Worm (Caenorhabditis elegans) whole organism, late embryonic: ENCODE results near the gene nhr-246.
"Not testable (repeated sequence)": the region's sequence is repeated elsewhere in the genome, so short reads cannot be mapped to it uniquely, and the experiment has no call there.

ENCODE experiments used
- C08G9.2 ChIP-seq: sonication (generic microtip); optimal IDR thresholded peaks from 2 replicates; lab custom pipeline; 2016; ENCODE audit warnings: mild to moderate bottlenecking, missing genetic modification characterization, moderate library complexity, missing compliant biosample characterization
- C38D4.7 ChIP-seq: fragments of 200-800 bp; sonication (Bioruptor generic); optimal IDR thresholded peaks from 2 replicates; lab custom pipeline; 2018; ENCODE audit warnings: mild to moderate bottlenecking, missing genetic modification characterization, moderate library complexity, missing compliant biosample characterization
- F13H6.1 ChIP-seq: sonication (generic microtip); optimal IDR thresholded peaks from 2 replicates; lab custom pipeline; 2016; ENCODE audit warnings: missing genetic modification characterization, missing compliant biosample characterization
- K02D7.2 ChIP-seq: sonication (generic microtip); optimal IDR thresholded peaks from 2 replicates; lab custom pipeline; 2017; ENCODE audit warnings: mild to moderate bottlenecking, missing genetic modification characterization, missing compliant biosample characterization
- K09A11.1 ChIP-seq: sonication (generic microtip); optimal IDR thresholded peaks from 2 replicates; lab custom pipeline; 2017; ENCODE audit warnings: antibody characterized with exemption, mild to moderate bottlenecking, missing genetic modification characterization, missing compliant biosample characterization; ENCODE audit not compliant: insufficient read depth
- Y22D7AL.16 ChIP-seq: sonication (generic microtip); optimal IDR thresholded peaks from 2 replicates; lab custom pipeline; 2016; ENCODE audit warnings: missing genetic modification characterization, missing compliant biosample characterization
- ahr-1 ChIP-seq: sonication (generic microtip); optimal IDR thresholded peaks from 2 replicates; lab custom pipeline; 2016; ENCODE audit warnings: missing genetic modification characterization, missing compliant biosample characterization
- ceh-19 ChIP-seq: fragments of 200-800 bp; sonication (Bioruptor generic); optimal IDR thresholded peaks from 2 replicates; lab custom pipeline; 2018; ENCODE audit warnings: mild to moderate bottlenecking, missing genetic modification characterization, missing compliant biosample characterization
- ceh-22 ChIP-seq: sonication (generic microtip); optimal IDR thresholded peaks from 2 replicates; lab custom pipeline; 2017; ENCODE audit warnings: missing biosample characterization, missing genetic modification characterization
- ceh-24 ChIP-seq: sonication (generic microtip); optimal IDR thresholded peaks from 2 replicates; lab custom pipeline; 2016; ENCODE audit warnings: mild to moderate bottlenecking, missing genetic modification characterization, missing compliant biosample characterization
- ceh-31 ChIP-seq: sonication (generic microtip); optimal IDR thresholded peaks from 2 replicates; lab custom pipeline; 2016; ENCODE audit warnings: missing genetic modification characterization, missing compliant biosample characterization
- ceh-34 ChIP-seq: sonication (generic microtip); optimal IDR thresholded peaks from 2 replicates; lab custom pipeline; 2016; ENCODE audit warnings: mild to moderate bottlenecking, missing genetic modification characterization, missing compliant biosample characterization
- ceh-45 ChIP-seq: fragments of 200-800 bp; sonication (Bioruptor generic); IDR thresholded peaks from 2 replicates; pipeline ENCODE4 v1.3.6; 2022; ENCODE audit warnings: missing genetic modification reagents, missing genetic modification characterization, missing compliant biosample characterization
- ceh-6 ChIP-seq: fragments of 200-800 bp; sonication (Bioruptor generic); optimal IDR thresholded peaks from 2 replicates; lab custom pipeline; 2018; ENCODE audit warnings: mild to moderate bottlenecking, missing genetic modification characterization, missing compliant biosample characterization
- ceh-9 ChIP-seq: sonication (generic microtip); optimal IDR thresholded peaks from 2 replicates; lab custom pipeline; 2016; ENCODE audit warnings: mild to moderate bottlenecking, missing genetic modification characterization, inconsistent platforms, missing compliant biosample characterization
- dmd-4 ChIP-seq: sonication (generic microtip); optimal IDR thresholded peaks from 2 replicates; lab custom pipeline; 2016; ENCODE audit warnings: borderline replicate concordance, missing genetic modification characterization, missing compliant biosample characterization
- dve-1 ChIP-seq: sonication (generic microtip); optimal IDR thresholded peaks from 2 replicates; lab custom pipeline; 2017; ENCODE audit warnings: antibody characterized with exemption, mild to moderate bottlenecking, missing genetic modification characterization, missing compliant biosample characterization
- elt-2 ChIP-seq: sonication (generic microtip); optimal IDR thresholded peaks from 2 replicates; lab custom pipeline; 2016; ENCODE audit warnings: missing genetic modification reagents, missing genetic modification characterization, missing compliant biosample characterization
- elt-4 ChIP-seq: sonication (generic microtip); optimal IDR thresholded peaks from 2 replicates; lab custom pipeline; 2016; ENCODE audit warnings: missing genetic modification characterization, missing compliant biosample characterization
- ets-4 ChIP-seq: sonication (generic microtip); optimal IDR thresholded peaks from 2 replicates; lab custom pipeline; 2016; ENCODE audit warnings: missing genetic modification characterization, missing compliant biosample characterization
- fkh-10 ChIP-seq: fragments of 150-350 bp; optimal IDR thresholded peaks from 2 replicates; lab custom pipeline; 2014; ENCODE audit warnings: missing biosample characterization, missing genetic modification reagents, missing genetic modification characterization
- fkh-6 ChIP-seq: sonication (generic microtip); optimal IDR thresholded peaks from 2 replicates; lab custom pipeline; 2016; ENCODE audit warnings: missing genetic modification characterization, missing compliant biosample characterization
- hlh-13 ChIP-seq: fragments of 200-800 bp; sonication (Bioruptor generic); optimal IDR thresholded peaks from 2 replicates; lab custom pipeline; 2018; ENCODE audit warnings: mild to moderate bottlenecking, missing genetic modification characterization, missing compliant biosample characterization
- hlh-15 ChIP-seq: sonication (generic microtip); optimal IDR thresholded peaks from 2 replicates; lab custom pipeline; 2016; ENCODE audit warnings: missing genetic modification characterization, missing compliant biosample characterization
- lin-11 ChIP-seq: fragments of 200-800 bp; sonication (Bioruptor generic); optimal IDR thresholded peaks from 2 replicates; lab custom pipeline; 2018; ENCODE audit warnings: mild to moderate bottlenecking, missing genetic modification characterization, missing compliant biosample characterization
- madf-2 ChIP-seq: sonication (generic microtip); optimal IDR thresholded peaks from 2 replicates; lab custom pipeline; 2017; ENCODE audit warnings: missing genetic modification characterization, missing compliant biosample characterization
- nfya-1 ChIP-seq: sonication (generic microtip); optimal IDR thresholded peaks from 2 replicates; lab custom pipeline; 2017; ENCODE audit warnings: missing genetic modification characterization, mild to moderate bottlenecking, missing compliant biosample characterization, antibody characterized with exemption, moderate library complexity
- nhr-11 ChIP-seq: fragments of 150-350 bp; optimal IDR thresholded peaks from 2 replicates; lab custom pipeline; 2014; ENCODE audit warnings: missing biosample characterization, missing genetic modification characterization
- nhr-232 ChIP-seq: sonication (generic microtip); optimal IDR thresholded peaks from 2 replicates; lab custom pipeline; 2016; ENCODE audit warnings: missing genetic modification characterization, missing compliant biosample characterization
- npax-4 ChIP-seq: sonication (generic microtip); optimal IDR thresholded peaks from 2 replicates; lab custom pipeline; 2016; ENCODE audit warnings: missing genetic modification characterization, missing compliant biosample characterization
- odd-2 ChIP-seq: sonication (generic microtip); optimal IDR thresholded peaks from 2 replicates; lab custom pipeline; 2017; ENCODE audit warnings: antibody characterized with exemption, mild to moderate bottlenecking, missing genetic modification characterization, missing compliant biosample characterization
- pat-9 ChIP-seq: fragments of 200-800 bp; sonication (Bioruptor generic); optimal IDR thresholded peaks from 2 replicates; lab custom pipeline; 2018; ENCODE audit warnings: mild to moderate bottlenecking, missing genetic modification characterization, moderate library complexity, missing compliant biosample characterization
- pha-4 ChIP-seq: fragments of 150-350 bp; optimal IDR thresholded peaks from 2 replicates; lab custom pipeline; 2018; ENCODE audit warnings: missing biosample characterization, missing genetic modification reagents, missing genetic modification characterization
- pqm-1 ChIP-seq: sonication (generic microtip); optimal IDR thresholded peaks from 2 replicates; lab custom pipeline; 2016; ENCODE audit warnings: missing genetic modification characterization, missing compliant biosample characterization
- pros-1 ChIP-seq: fragments of 150-350 bp; optimal IDR thresholded peaks from 2 replicates; lab custom pipeline; 2014; ENCODE audit warnings: missing biosample characterization, missing genetic modification reagents, missing genetic modification characterization
- sox-4 ChIP-seq: sonication (generic microtip); optimal IDR thresholded peaks from 2 replicates; lab custom pipeline; 2017; ENCODE audit warnings: mild to moderate bottlenecking, missing genetic modification characterization, inconsistent platforms, missing compliant biosample characterization
- zip-5 ChIP-seq: sonication (generic microtip); optimal IDR thresholded peaks from 2 replicates; lab custom pipeline; 2016; ENCODE audit warnings: missing genetic modification characterization, missing compliant biosample characterization

The nhr-246 gene

DNA sequence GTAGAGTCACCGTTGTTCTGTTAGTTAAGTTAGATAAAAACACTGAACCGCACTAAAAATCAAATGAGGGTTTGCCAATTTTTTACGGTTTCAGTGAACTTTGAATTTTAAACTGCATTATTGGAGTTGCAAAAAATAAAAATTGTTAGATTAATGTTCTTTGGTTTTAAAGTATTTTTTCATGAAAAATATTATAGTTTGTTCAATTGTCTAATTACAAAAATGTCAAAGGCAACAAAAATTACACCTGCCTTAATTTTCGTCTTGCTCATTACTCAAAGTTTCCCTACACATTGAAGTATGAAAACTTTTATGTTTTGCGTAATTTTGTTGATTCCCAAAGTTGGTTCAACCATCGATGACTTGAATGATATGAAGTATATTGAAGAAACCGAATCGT, 5.5 kb upstream of the nhr-246 start, which contains the start of gene irld-62:
Gene irld-62, plus strand, starts transcription at position 301 of the 400 bp plus-strand sequence.
- TF ChIP-seq dmd-4 (tag; lab: Kevin White, UChicago), result no peak
- TF ChIP-seq pros-1 (tag; lab: Kevin White, UChicago), result no peak
- TF ChIP-seq elt-4, result no peak
- no peak for TF ChIP-seq C38D4.7 (GFP tag; lab: Kevin White, UChicago)
- no peak for TF ChIP-seq ahr-1 (tag; lab: Kevin White, UChicago)
- TF ChIP-seq Y22D7AL.16 (tag; lab: Kevin White, UChicago), result no peak
- TF ChIP-seq ceh-6, result no peak
- no peak for TF ChIP-seq pat-9 (tag; lab: Kevin White, UChicago)
- TF ChIP-seq ceh-22 (tag; lab: Kevin White, UChicago), result no peak
- TF ChIP-seq K02D7.2, result no peak
- TF ChIP-seq ceh-31 (tag; lab: Kevin White, UChicago), result no peak
- TF ChIP-seq nhr-232 (tag; lab: Kevin White, UChicago), result no peak
- TF ChIP-seq sox-4, result no peak
- no peak for TF ChIP-seq nhr-11 (tag; lab: Kevin White, UChicago)
- TF ChIP-seq pha-4 (tag; lab: Kevin White, UChicago), result no peak
- no peak for TF ChIP-seq ceh-19 (GFP tag; lab: Kevin White, UChicago)

DNA sequence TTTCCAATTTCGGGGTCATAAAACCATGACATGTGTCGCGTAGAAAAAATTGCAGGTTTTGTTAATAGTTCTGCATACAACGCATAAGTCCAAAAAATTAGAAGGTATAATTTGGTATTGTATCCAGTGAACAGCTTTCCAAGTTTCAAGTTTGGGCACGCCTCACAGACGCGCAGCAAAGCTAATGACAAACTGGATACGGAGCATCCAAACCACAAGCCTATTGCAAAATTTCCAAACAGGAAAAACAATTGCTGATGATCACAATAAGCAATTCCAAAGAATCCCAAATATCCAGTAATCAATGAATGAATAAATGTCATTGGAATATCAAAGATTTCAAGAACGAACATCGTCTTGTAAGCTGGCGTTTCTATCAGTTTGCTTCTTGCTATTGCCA, 2.7 kb upstream of the nhr-246 start:
- TF ChIP-seq K09A11.1 (tag; lab: Kevin White, UChicago) (no peak), pha-4 (tag; lab: Kevin White, UChicago) (no peak), fkh-6 (tag; lab: Kevin White, UChicago) (no peak), dmd-4 (tag; lab: Kevin White, UChicago) (no peak), nhr-11 (tag; lab: Kevin White, UChicago) (no peak)

DNA sequence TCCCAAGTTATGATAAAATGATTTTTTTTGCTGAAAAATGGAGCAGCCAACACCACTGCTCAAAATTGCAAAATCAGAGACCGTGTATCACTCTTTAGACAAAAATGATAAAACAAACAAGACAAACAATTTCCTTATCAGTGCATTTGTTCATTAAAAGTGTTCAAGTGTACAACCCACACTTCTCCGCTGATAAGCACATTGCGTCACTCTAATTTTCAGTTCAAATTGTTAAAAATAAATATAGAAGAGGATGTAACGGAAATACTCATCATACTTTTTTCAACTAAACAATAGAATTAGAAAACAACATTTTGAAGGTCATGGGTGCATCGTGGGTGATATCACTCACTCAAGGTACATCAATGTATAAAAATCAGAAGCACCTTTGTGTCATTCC, 2.4 kb downstream of the nhr-246 start, which contains the start of gene nhr-291:
Gene nhr-291, plus strand, starts transcription at position 324 of the 400 bp plus-strand sequence.
- TF ChIP-seq elt-2 (tag; lab: Kevin White, UChicago) (peak; percentile 99), ceh-22 (tag; lab: Kevin White, UChicago) (no peak), pqm-1 (tag; lab: Kevin White, UChicago) (peak; percentile 40)

- TF ChIP-seq nfya-1 (tag; lab: Kevin White, UChicago); zip-5 (tag; lab: Kevin White, UChicago); fkh-10: not testable (repeated sequence)
Measured at ce11 chrV:15322653-15323052, 6.4 kb downstream of the nhr-246 start, which contains the start of gene nhr-247. TSS of gene nhr-247 (plus strand) at chrV:15322982.

DNA sequence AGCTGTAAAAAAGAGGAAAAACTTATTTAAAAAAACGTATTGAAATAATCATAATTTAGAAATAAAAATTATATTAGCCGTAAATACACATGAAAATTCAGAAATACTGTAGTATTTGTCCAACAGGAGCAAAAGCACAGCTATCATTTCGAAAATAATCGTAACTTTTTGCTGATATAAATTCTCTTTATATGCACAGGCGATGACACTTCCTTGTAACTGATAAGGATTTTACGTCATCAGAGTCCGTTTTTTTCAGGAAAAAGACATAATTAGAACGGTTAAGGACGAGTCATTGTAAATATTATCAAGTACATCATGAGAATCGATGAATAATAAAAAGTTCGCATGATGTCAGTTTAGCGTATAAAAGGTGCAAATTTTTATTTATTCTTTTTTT, 7.1 kb downstream of the nhr-246 start:
- TF ChIP-seq elt-2 (tag; lab: Kevin White, UChicago), result peak; percentile 85
- no peak for TF ChIP-seq npax-4 (tag; lab: Kevin White, UChicago)
- no peak for TF ChIP-seq odd-2
- TF ChIP-seq F13H6.1, result no peak
- no peak for TF ChIP-seq ceh-45 (GFP tag; lab: Robert Waterston, UW)

DNA sequence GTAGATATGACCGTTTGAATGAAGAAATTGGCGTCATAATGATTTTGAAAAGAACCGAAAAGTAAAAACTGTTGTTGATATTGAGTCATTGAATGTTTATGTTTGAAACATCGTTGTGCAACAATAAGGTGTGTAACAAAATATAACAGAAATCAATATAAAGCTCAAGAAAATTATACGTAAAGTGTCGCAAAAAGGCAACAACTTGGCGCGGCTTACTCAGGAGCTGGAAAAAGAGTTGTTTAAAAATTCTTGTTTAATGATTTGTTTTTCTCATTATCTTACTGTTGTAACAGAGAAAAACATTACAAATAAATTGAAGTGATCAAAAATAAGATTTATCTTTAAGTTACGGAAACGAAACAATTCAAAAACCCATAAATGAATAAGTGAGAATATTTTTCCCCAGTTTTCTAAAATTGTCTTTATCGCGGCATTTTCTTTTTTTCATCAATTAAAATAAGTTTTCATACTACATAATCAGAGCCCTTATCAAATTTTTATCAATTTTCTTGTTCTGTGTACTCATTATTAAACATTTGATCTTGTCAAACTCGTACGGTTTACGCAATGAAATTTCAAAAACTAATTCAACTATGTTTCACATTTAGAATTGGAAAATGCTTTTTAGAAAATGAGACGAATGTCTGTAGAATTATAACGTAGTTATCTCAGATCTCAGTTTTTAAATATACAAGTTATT, 11.6 kb downstream of the nhr-246 start, which contains the start of gene ZK1037.6:
Gene ZK1037.6, minus strand, starts transcription at position 51 of the 703 bp plus-strand sequence.
- no peak for TF ChIP-seq elt-4
- TF ChIP-seq ceh-34 (tag; lab: Kevin White, UChicago), result no peak
- TF ChIP-seq C08G9.2 (tag; lab: Kevin White, UChicago), result no peak
- no peak for TF ChIP-seq ahr-1 (tag; lab: Kevin White, UChicago)
- TF ChIP-seq hlh-15 (tag; lab: Kevin White, UChicago), result no peak
- no peak for TF ChIP-seq ets-4 (tag; lab: Kevin White, UChicago)
- TF ChIP-seq lin-11, result no peak
- TF ChIP-seq ceh-9 (tag; lab: Kevin White, UChicago), result no peak
- TF ChIP-seq madf-2 (tag; lab: Kevin White, UChicago), result no peak
- TF ChIP-seq ceh-24 (tag; lab: Kevin White, UChicago), result no peak
- no peak for TF ChIP-seq fkh-6 (tag; lab: Kevin White, UChicago)
- TF ChIP-seq hlh-13, result no peak
- TF ChIP-seq F13H6.1, result no peak
- TF ChIP-seq dve-1 (tag; lab: Kevin White, UChicago), result no peak
